Worm (Caenorhabditis elegans) whole organism, midembryonic: ENCODE measurements around the gene C03B1.9.

ENCODE experiments used
- T22C8.4 ChIP-seq: fragments of 200-800 bp; sonication (Bioruptor generic); IDR thresholded peaks from 2 replicates; pipeline ENCODE4 v1.3.6; 2022; ENCODE audit warnings: missing genetic modification characterization, missing compliant biosample characterization
- cog-1 ChIP-seq: sonication (generic microtip); optimal IDR thresholded peaks from 2 replicates; lab custom pipeline; 2016; ENCODE audit warnings: missing genetic modification characterization, missing compliant biosample characterization
- flt-1 ChIP-seq: fragments of 200-800 bp; sonication (Bioruptor generic); IDR thresholded peaks from 2 replicates; pipeline ENCODE4 v1.3.6; 2022; ENCODE audit warnings: missing genetic modification characterization, missing compliant biosample characterization
- med-1 ChIP-seq: sonication (generic microtip); optimal IDR thresholded peaks from 2 replicates; lab custom pipeline; 2017; ENCODE audit warnings: missing genetic modification characterization, mild to moderate bottlenecking, missing compliant biosample characterization, antibody characterized with exemption, missing genetic modification reagents; ENCODE audit not compliant: insufficient read depth
- ref-1 ChIP-seq: fragments of 200-800 bp; sonication (Bioruptor generic); conservative IDR thresholded peaks from 2 replicates; pipeline ENCODE4 v1.3.6; 2022; ENCODE audit warnings: missing genetic modification reagents, missing genetic modification characterization, missing compliant biosample characterization
- tab-1 ChIP-seq: fragments of 200-800 bp; sonication (Bioruptor generic); IDR thresholded peaks from 2 replicates; pipeline ENCODE4 v1.3.6; 2022; ENCODE audit warnings: missing genetic modification characterization, missing compliant biosample characterization
- ztf-29 ChIP-seq: fragments of 200-800 bp; sonication (Bioruptor generic); IDR thresholded peaks from 2 replicates; pipeline ENCODE4 v1.3.6; 2022; ENCODE audit warnings: missing genetic modification reagents, missing genetic modification characterization, missing compliant biosample characterization

DNA sequence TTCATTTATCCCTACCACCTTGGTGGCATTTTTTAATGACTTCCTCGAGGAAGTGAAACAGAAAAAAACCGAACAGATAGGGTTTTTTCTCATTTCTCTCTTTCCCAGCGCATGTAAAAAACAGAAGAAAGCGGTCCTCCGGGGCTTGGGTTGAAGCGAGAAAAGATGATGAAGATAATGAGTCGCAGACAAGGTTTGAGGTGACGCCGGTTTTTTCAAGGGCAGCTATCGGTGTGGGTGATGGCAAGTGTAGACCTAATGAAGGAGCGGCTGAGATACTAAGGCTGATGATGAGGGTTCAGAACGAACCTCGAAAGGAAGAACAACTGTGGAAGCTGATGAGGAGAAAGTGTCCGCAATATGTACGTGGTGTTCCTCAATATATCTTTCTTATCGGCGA, 26.0 kb downstream of the C03B1.9 start:
- TF ChIP-seq ztf-29, result no peak
- TF ChIP-seq flt-1 (GFP tag; lab: Robert Waterston, UW), result no peak
- no peak for TF ChIP-seq cog-1 (tag; lab: Kevin White, UChicago)
- TF ChIP-seq ref-1, result no peak
- no peak for TF ChIP-seq med-1 (GFP tag; lab: Kevin White, UChicago)
- TF ChIP-seq T22C8.4, result no peak
- no peak for TF ChIP-seq tab-1
